Worm (Caenorhabditis elegans) whole organism, L3 larva: ENCODE results near the gene nape-1.

Source experiments
- R02D3.7 ChIP-seq: fragments of 150-350 bp; optimal IDR thresholded peaks from 2 replicates; lab custom pipeline; 2014; ENCODE audit warnings: missing biosample characterization, missing genetic modification characterization
- ceh-16 ChIP-seq: sonication (generic microtip); optimal IDR thresholded peaks from 2 replicates; lab custom pipeline; 2017; ENCODE audit warnings: missing biosample characterization, missing genetic modification characterization
- ceh-28 ChIP-seq: fragments of 150-350 bp; optimal IDR thresholded peaks from 2 replicates; lab custom pipeline; 2014; ENCODE audit warnings: missing biosample characterization, missing genetic modification reagents, missing genetic modification characterization
- ceh-82 ChIP-seq: fragments of 150-350 bp; optimal IDR thresholded peaks from 2 replicates; lab custom pipeline; 2014; ENCODE audit warnings: missing biosample characterization, missing genetic modification characterization
- ceh-9 ChIP-seq: sonication (generic microtip); optimal IDR thresholded peaks from 2 replicates; lab custom pipeline; 2018; ENCODE audit warnings: missing biosample characterization, missing genetic modification characterization
- daf-12 ChIP-seq: fragments of 150-350 bp; optimal IDR thresholded peaks from 2 replicates; lab custom pipeline; 2014; ENCODE audit warnings: missing biosample characterization, missing genetic modification reagents, missing genetic modification characterization
- egl-27 ChIP-seq: sonication (generic microtip); optimal IDR thresholded peaks from 4 replicates; lab custom pipeline; 2017; ENCODE audit warnings: missing biosample characterization, missing genetic modification reagents, missing genetic modification characterization
- egl-5 ChIP-seq: fragments of 150-350 bp; optimal IDR thresholded peaks from 2 replicates; lab custom pipeline; 2017; ENCODE audit warnings: missing biosample characterization, missing genetic modification reagents, missing genetic modification characterization, inconsistent platforms
- elt-1 ChIP-seq: fragments of 150-350 bp; optimal IDR thresholded peaks from 2 replicates; lab custom pipeline; 2014; ENCODE audit warnings: missing biosample characterization, missing genetic modification characterization
- elt-2 ChIP-seq: sonication (generic microtip); optimal IDR thresholded peaks from 2 replicates; lab custom pipeline; 2016; ENCODE audit warnings: missing genetic modification reagents, mild to moderate bottlenecking, missing genetic modification characterization, missing compliant biosample characterization
- elt-3 ChIP-seq, 3 experiments: fragments of 150-350 bp in 1 of 3; sonication (generic microtip) in 2 of 3; optimal IDR thresholded peaks; 2 replicates in 2 of 3; 4 replicates in 1 of 3; lab custom pipeline; 2014 to 2017; ENCODE audit warnings: missing biosample characterization in 3 of 3, missing genetic modification characterization in 3 of 3
- eor-1 ChIP-seq, 2 experiments: fragments of 150-350 bp; optimal IDR thresholded peaks; 2 replicates each; lab custom pipeline; 2014 to 2018; ENCODE audit warnings: missing biosample characterization in 2 of 2, missing genetic modification characterization in 2 of 2
- fkh-10 ChIP-seq: sonication (generic microtip); optimal IDR thresholded peaks from 2 replicates; lab custom pipeline; 2017; ENCODE audit warnings: missing biosample characterization, missing genetic modification reagents, missing genetic modification characterization
- fos-1 ChIP-seq: fragments of 150-350 bp; optimal IDR thresholded peaks from 2 replicates; lab custom pipeline; 2014; ENCODE audit warnings: missing biosample characterization, missing genetic modification characterization
- hmg-11 ChIP-seq: sonication (generic microtip); optimal IDR thresholded peaks from 2 replicates; lab custom pipeline; 2016; ENCODE audit warnings: missing genetic modification characterization, missing compliant biosample characterization
- jun-1 ChIP-seq: fragments of 150-350 bp; optimal IDR thresholded peaks from 2 replicates; lab custom pipeline; 2014; ENCODE audit warnings: missing biosample characterization, missing genetic modification reagents, missing genetic modification characterization
- lin-39 ChIP-seq: fragments of 150-350 bp; optimal IDR thresholded peaks from 2 replicates; lab custom pipeline; 2018; ENCODE audit warnings: missing biosample characterization, missing genetic modification reagents, missing genetic modification characterization
- lsy-12 ChIP-seq: sonication (generic microtip); optimal IDR thresholded peaks from 2 replicates; lab custom pipeline; 2016; ENCODE audit warnings: mild to moderate bottlenecking, missing genetic modification characterization, missing compliant biosample characterization
- mdl-1 ChIP-seq: fragments of 150-350 bp; optimal IDR thresholded peaks from 2 replicates; lab custom pipeline; 2014; ENCODE audit warnings: missing biosample characterization, missing genetic modification characterization
- nfya-1 ChIP-seq: sonication (generic microtip); optimal IDR thresholded peaks from 2 replicates; lab custom pipeline; 2017; ENCODE audit warnings: missing genetic modification characterization, mild to moderate bottlenecking, missing compliant biosample characterization, antibody characterized with exemption, moderate library complexity; ENCODE audit not compliant: insufficient read depth
- nhr-11 ChIP-seq: fragments of 150-350 bp; optimal IDR thresholded peaks from 2 replicates; lab custom pipeline; 2014; ENCODE audit warnings: missing biosample characterization, missing genetic modification characterization
- nhr-12 ChIP-seq: fragments of 150-350 bp; optimal IDR thresholded peaks from 2 replicates; lab custom pipeline; 2014; ENCODE audit warnings: missing biosample characterization, missing genetic modification characterization
- nhr-23 ChIP-seq: fragments of 150-350 bp; optimal IDR thresholded peaks from 2 replicates; lab custom pipeline; 2014; ENCODE audit warnings: missing biosample characterization, missing genetic modification reagents, missing genetic modification characterization
- nhr-237 ChIP-seq: fragments of 150-350 bp; optimal IDR thresholded peaks from 2 replicates; lab custom pipeline; 2014; ENCODE audit warnings: missing biosample characterization, missing genetic modification characterization
- nhr-25 ChIP-seq: sonication (generic microtip); optimal IDR thresholded peaks from 2 replicates; lab custom pipeline; 2017; ENCODE audit warnings: missing biosample characterization, missing genetic modification characterization
- nhr-43 ChIP-seq: sonication (generic microtip); optimal IDR thresholded peaks from 2 replicates; lab custom pipeline; 2016; ENCODE audit warnings: mild to moderate bottlenecking, missing genetic modification characterization, missing compliant biosample characterization; ENCODE audit not compliant: poor library complexity, severe bottlenecking
- nhr-77 ChIP-seq: fragments of 150-350 bp; optimal IDR thresholded peaks from 2 replicates; lab custom pipeline; 2014; ENCODE audit warnings: missing biosample characterization, missing genetic modification characterization
- pha-4 ChIP-seq: fragments of 150-350 bp; optimal IDR thresholded peaks from 2 replicates; lab custom pipeline; 2014; ENCODE audit warnings: missing biosample characterization, missing genetic modification reagents, missing genetic modification characterization
- pqm-1 ChIP-seq: fragments of 150-350 bp; optimal IDR thresholded peaks from 2 replicates; lab custom pipeline; 2017; ENCODE audit warnings: missing biosample characterization, missing genetic modification characterization, inconsistent platforms
- sea-2 ChIP-seq: fragments of 150-350 bp; sonication (generic microtip); optimal IDR thresholded peaks from 4 replicates; lab custom pipeline; 2014; ENCODE audit warnings: missing biosample characterization, missing genetic modification reagents, missing genetic modification characterization
- snpc-4 ChIP-seq: fragments of 150-350 bp; optimal IDR thresholded peaks from 2 replicates; lab custom pipeline; 2014; ENCODE audit warnings: missing biosample characterization, missing genetic modification characterization
- tbx-2 ChIP-seq: sonication (generic microtip); optimal IDR thresholded peaks from 2 replicates; lab custom pipeline; 2016; ENCODE audit warnings: mild to moderate bottlenecking, missing genetic modification characterization, missing compliant biosample characterization
- unc-39 ChIP-seq: sonication (generic microtip); optimal IDR thresholded peaks from 4 replicates; lab custom pipeline; 2017; ENCODE audit warnings: missing biosample characterization, missing genetic modification characterization
- unc-62 ChIP-seq: fragments of 150-350 bp; sonication (generic microtip); optimal IDR thresholded peaks from 4 replicates; lab custom pipeline; 2014; ENCODE audit warnings: missing biosample characterization, missing genetic modification reagents, missing genetic modification characterization
- zag-1 ChIP-seq: fragments of 150-350 bp; optimal IDR thresholded peaks from 2 replicates; lab custom pipeline; 2014; ENCODE audit warnings: missing biosample characterization, missing genetic modification characterization
- ztf-4 ChIP-seq: fragments of 150-350 bp; optimal IDR thresholded peaks from 2 replicates; lab custom pipeline; 2014; ENCODE audit warnings: missing biosample characterization, missing genetic modification characterization

Gene nape-1

ce11 chrIV:3765457-3765856 lies 24.8 kb upstream of the nape-1 start:
- TF ChIP-seq tbx-2 (no peak), ztf-4 (tag; lab: Kevin White, UChicago) (no peak), nhr-23 (tag; lab: Kevin White, UChicago) (no peak), egl-27 (tag; lab: Kevin White, UChicago) (no peak), elt-1 (no peak), fkh-10 (GFP tag; lab: Kevin White, UChicago) (no peak), R02D3.7 (no peak), lsy-12 (tag; lab: Kevin White, UChicago) (no peak)
- TF ChIP-seq, all 47 proteins: peak for 0

DNA sequence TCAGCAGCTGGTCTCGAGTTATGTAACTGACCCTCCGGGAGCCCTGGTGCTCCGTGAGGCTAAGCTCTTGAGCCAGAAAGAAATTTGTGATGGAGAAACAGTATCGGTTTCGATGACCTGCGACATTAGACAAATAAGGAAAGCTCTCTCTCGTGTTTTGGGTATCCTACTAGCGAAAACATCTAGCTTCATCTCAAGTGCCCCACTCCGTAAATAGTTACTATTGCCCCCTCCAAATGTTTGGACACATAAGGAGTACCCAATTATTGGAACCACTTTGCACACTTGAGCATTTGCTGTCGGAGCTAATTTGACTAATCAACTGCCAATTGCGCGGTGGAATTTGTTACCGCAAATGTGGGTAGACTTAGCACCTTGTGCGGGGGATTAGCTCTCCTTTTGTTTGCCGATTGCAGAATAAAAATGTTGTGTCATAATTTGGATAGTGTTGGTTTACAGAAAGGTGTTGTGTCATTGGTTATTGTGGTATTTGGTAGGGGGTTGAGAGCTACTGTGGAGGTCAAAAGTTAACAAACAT lies 23.4 kb upstream of the nape-1 start:
- no peak for TF ChIP-seq ztf-4 (tag; lab: Kevin White, UChicago)
- no peak for TF ChIP-seq fos-1 (tag; lab: Kevin White, UChicago)
- TF ChIP-seq hmg-11 (tag; lab: Kevin White, UChicago) = no peak
- no peak for TF ChIP-seq egl-27 (tag; lab: Kevin White, UChicago)
- no peak for TF ChIP-seq tbx-2
- no peak for TF ChIP-seq nhr-43
- TF ChIP-seq mdl-1 (tag; lab: Kevin White, UChicago) = no peak
- no peak for TF ChIP-seq unc-39
- no peak for TF ChIP-seq nhr-77 (tag; lab: Kevin White, UChicago)
- no peak for TF ChIP-seq nfya-1
- no peak for TF ChIP-seq lin-39 (tag; lab: Kevin White, UChicago)
- TF ChIP-seq nhr-25 = no peak
- TF ChIP-seq nhr-12 = no peak
- TF ChIP-seq lsy-12 (tag; lab: Kevin White, UChicago) = no peak
- no peak for TF ChIP-seq daf-12 (tag; lab: Kevin White, UChicago)
- TF ChIP-seq elt-2 = no peak
- no peak for TF ChIP-seq elt-3 (tag; optimal IDR thresholded peaks at IDR 0.05; lab: Kevin White, UChicago)
- TF ChIP-seq sea-2 (GFP tag; lab: Kevin White, UChicago) = no peak
- no peak for TF ChIP-seq nhr-23 (tag; lab: Kevin White, UChicago)
- no peak for TF ChIP-seq nhr-11 (tag; lab: Kevin White, UChicago)

DNA sequence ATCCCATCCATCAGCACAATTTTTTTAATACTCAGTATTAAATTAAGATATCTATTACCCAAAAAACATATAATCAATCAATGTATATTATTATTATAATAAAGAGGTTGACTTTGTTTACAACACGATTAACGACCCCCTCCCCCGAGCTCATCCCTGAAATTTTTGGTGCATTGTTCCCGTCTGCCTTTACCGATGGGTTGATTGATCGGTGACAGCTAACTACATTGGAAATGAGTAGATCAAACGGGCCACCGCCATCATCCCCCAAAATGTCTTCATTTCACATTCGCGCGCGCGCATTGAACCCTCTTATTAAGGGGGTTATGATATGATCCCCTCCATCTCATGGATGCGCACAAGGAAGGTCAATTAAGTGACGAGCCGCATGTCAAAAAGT lies 19.1 kb upstream of the nape-1 start:
- TF ChIP-seq zag-1 = no peak
- TF ChIP-seq nhr-12 = no peak
- no peak for TF ChIP-seq jun-1 (tag; lab: Kevin White, UChicago)
- TF ChIP-seq unc-62 = no peak
- no peak for TF ChIP-seq ceh-9 (tag; lab: Kevin White, UChicago)
- TF ChIP-seq hmg-11 (tag; lab: Kevin White, UChicago) = no peak
- TF ChIP-seq nhr-77 (tag; lab: Kevin White, UChicago) = no peak
- no peak for TF ChIP-seq nhr-25
- TF ChIP-seq egl-27 (tag; lab: Kevin White, UChicago) = no peak
- no peak for TF ChIP-seq nfya-1
- TF ChIP-seq R02D3.7 = no peak
- TF ChIP-seq ceh-28 (tag; lab: Kevin White, UChicago) = no peak
- no peak for TF ChIP-seq sea-2 (GFP tag; lab: Kevin White, UChicago)
- no peak for TF ChIP-seq pqm-1 (tag; lab: Kevin White, UChicago)
- no peak for TF ChIP-seq lin-39 (tag; lab: Kevin White, UChicago)
- no peak for TF ChIP-seq tbx-2
- TF ChIP-seq egl-5 (tag; lab: Kevin White, UChicago) = no peak

ce11 chrIV:3755921-3756320 lies 15.2 kb upstream of the nape-1 start, which contains the start of gene best-20:
Gene best-20, plus strand, starts transcription at chrIV:3756221.
- TF ChIP-seq pha-4 (no peak), pqm-1 (tag; lab: Kevin White, UChicago) (no peak), R02D3.7 (no peak), nhr-237 (tag; lab: Kevin White, UChicago) (no peak), ceh-16 (no peak), snpc-4 (tag; lab: Kevin White, UChicago) (no peak), elt-2 (no peak), eor-1 (tag; optimal IDR thresholded peaks at IDR 0.05; lab: Kevin White, UChicago) (no peak), lsy-12 (tag; lab: Kevin White, UChicago) (no peak), ceh-82 (tag; lab: Kevin White, UChicago) (no peak), lin-39 (tag; lab: Kevin White, UChicago) (no peak), zag-1 (no peak), tbx-2 (no peak), mdl-1 (tag; lab: Kevin White, UChicago) (no peak), jun-1 (tag; lab: Kevin White, UChicago) (no peak)
